Worm (Caenorhabditis elegans) whole organism, L1 larva: Measurements from ENCODE around the gene D1086.8.

Experiments
- aly-2 ChIP-seq: fragments of 150-350 bp; optimal IDR thresholded peaks from 2 replicates; lab custom pipeline; 2014; ENCODE audit warnings: missing biosample characterization, missing genetic modification characterization
- ceh-82 ChIP-seq, 3 experiments: fragments of 150-350 bp in 1 of 3; sonication (generic microtip) in 2 of 3; optimal IDR thresholded peaks; 2 replicates each; lab custom pipeline; 2014 to 2017; ENCODE audit warnings: missing biosample characterization in 3 of 3, missing genetic modification characterization in 3 of 3
- lin-35 ChIP-seq, 2 experiments: fragments of 150-350 bp; optimal IDR thresholded peaks; 2 replicates each; lab custom pipeline; 2014; ENCODE audit warnings: missing biosample characterization in 2 of 2, missing genetic modification characterization in 2 of 2, missing genetic modification reagents in 2 of 2
- lsy-2 ChIP-seq, 2 experiments: fragments of 150-350 bp; optimal IDR thresholded peaks; 2 replicates each; lab custom pipeline; 2014; ENCODE audit warnings: missing biosample characterization in 2 of 2, missing genetic modification characterization in 2 of 2
- mep-1 ChIP-seq: fragments of 150-350 bp; optimal IDR thresholded peaks from 2 replicates; lab custom pipeline; 2014; ENCODE audit warnings: missing biosample characterization, missing genetic modification characterization
- nhr-11 ChIP-seq: fragments of 150-350 bp; optimal IDR thresholded peaks from 2 replicates; lab custom pipeline; 2014; ENCODE audit warnings: missing biosample characterization, missing genetic modification characterization
- nhr-237 ChIP-seq: fragments of 150-350 bp; optimal IDR thresholded peaks from 2 replicates; lab custom pipeline; 2014; ENCODE audit warnings: missing biosample characterization, missing genetic modification characterization
- nhr-28 ChIP-seq: fragments of 150-350 bp; optimal IDR thresholded peaks from 2 replicates; lab custom pipeline; 2014; ENCODE audit warnings: missing biosample characterization, missing genetic modification characterization
- pqm-1 ChIP-seq: sonication (generic microtip); optimal IDR thresholded peaks from 3 replicates; lab custom pipeline; 2017; ENCODE audit warnings: missing biosample characterization, missing genetic modification characterization
- rnt-1 ChIP-seq: sonication (generic microtip); optimal IDR thresholded peaks from 2 replicates; lab custom pipeline; 2016; ENCODE audit warnings: mild to moderate bottlenecking, missing genetic modification characterization, moderate library complexity, missing compliant biosample characterization
- skn-1 ChIP-seq: fragments of 150-350 bp; optimal IDR thresholded peaks from 2 replicates; lab custom pipeline; 2014; ENCODE audit warnings: missing biosample characterization, missing genetic modification characterization
- ztf-4 ChIP-seq: fragments of 150-350 bp; optimal IDR thresholded peaks from 2 replicates; lab custom pipeline; 2014; ENCODE audit warnings: missing biosample characterization, missing genetic modification characterization

ce11 chrV:14094953-14095352 is 1.0 kb downstream of the D1086.8 start:
- TF ChIP-seq skn-1 (tag; lab: Kevin White, UChicago) (no peak), pqm-1 (tag; lab: Kevin White, UChicago) (no peak), lin-35 (GFP tag; optimal IDR thresholded peaks at IDR 0.05; lab: Kevin White, UChicago) (no peak), ztf-4 (no peak), nhr-28 (tag; lab: Kevin White, UChicago) (no peak), mep-1 (tag; lab: Kevin White, UChicago) (peak; percentile 20), aly-2 (tag; lab: Kevin White, UChicago) (no peak), nhr-11 (no peak), lsy-2 (tag; optimal IDR thresholded peaks at IDR 0.05; lab: Kevin White, UChicago) (peak in 1 of 2 experiments; percentile 24), rnt-1 (tag; lab: Kevin White, UChicago) (no peak), ceh-82 (tag; optimal IDR thresholded peaks at IDR 0.05; lab: Kevin White, UChicago) (no peak), nhr-237 (tag; lab: Kevin White, UChicago) (no peak)
